Worm (Caenorhabditis elegans) whole organism, midembryonic: ENCODE results near the gene F39G3.2.

ENCODE experiments used
- ref-1 ChIP-seq: fragments of 200-800 bp; sonication (Bioruptor generic); conservative IDR thresholded peaks from 2 replicates; pipeline ENCODE4 v1.3.6; 2022; ENCODE audit warnings: missing genetic modification reagents, missing genetic modification characterization, missing compliant biosample characterization
- tab-1 ChIP-seq: fragments of 200-800 bp; sonication (Bioruptor generic); IDR thresholded peaks from 2 replicates; pipeline ENCODE4 v1.3.6; 2022; ENCODE audit warnings: missing genetic modification characterization, missing compliant biosample characterization

DNA sequence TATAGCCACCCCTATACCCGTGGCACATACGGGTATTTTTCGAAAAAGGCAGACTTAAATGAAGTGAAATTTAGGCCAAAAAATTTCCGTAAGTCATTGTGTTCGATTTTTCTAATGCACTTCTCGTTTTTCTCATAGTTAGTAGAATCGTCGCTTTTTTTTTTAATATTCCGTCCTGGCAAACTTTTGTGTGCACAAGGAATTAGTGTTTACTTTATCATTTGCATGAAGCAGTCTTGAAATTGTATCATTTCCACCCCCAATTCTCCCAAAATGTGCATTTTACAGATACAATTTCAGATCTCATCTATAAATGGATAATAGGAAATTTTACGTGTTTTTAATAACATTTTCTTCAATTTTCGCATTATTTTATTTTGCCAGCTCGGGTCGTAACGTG, 12.7 kb downstream of the F39G3.2 start, which contains the start of gene C18G1.6:
- TF ChIP-seq ref-1 (GFP tag; lab: Robert Waterston, UW) (no peak), tab-1 (GFP tag; lab: Robert Waterston, UW) (no peak)
